Worm (Caenorhabditis elegans) whole organism, L1 larva: ENCODE measurements around the gene D1044.1.
A peak's percentile ranks its signal among the peaks of the same experiment; 100 is the strongest.

ENCODE experiments used
- C04F5.9 ChIP-seq: sonication (generic microtip); optimal IDR thresholded peaks from 2 replicates; lab custom pipeline; 2016; ENCODE audit warnings: missing genetic modification characterization, missing compliant biosample characterization
- F16B12.6 ChIP-seq: fragments of 150-350 bp; optimal IDR thresholded peaks from 2 replicates; lab custom pipeline; 2014; ENCODE audit warnings: missing biosample characterization, missing genetic modification characterization
- aha-1 ChIP-seq: fragments of 150-350 bp; optimal IDR thresholded peaks from 2 replicates; lab custom pipeline; 2014; ENCODE audit warnings: missing biosample characterization, missing genetic modification characterization
- aly-2 ChIP-seq: fragments of 150-350 bp; optimal IDR thresholded peaks from 2 replicates; lab custom pipeline; 2014; ENCODE audit warnings: missing biosample characterization, missing genetic modification characterization
- ceh-8 ChIP-seq: fragments of 200-800 bp; sonication (Bioruptor generic); optimal IDR thresholded peaks from 2 replicates; lab custom pipeline; 2018; ENCODE audit warnings: mild to moderate bottlenecking, missing genetic modification characterization, moderate library complexity, missing compliant biosample characterization
- ceh-82 ChIP-seq, 3 experiments: fragments of 150-350 bp in 1 of 3; sonication (generic microtip) in 2 of 3; optimal IDR thresholded peaks; 2 replicates each; lab custom pipeline; 2014 to 2017; ENCODE audit warnings: missing biosample characterization in 3 of 3, missing genetic modification characterization in 3 of 3
- ceh-90 ChIP-seq: sonication (generic microtip); optimal IDR thresholded peaks from 2 replicates; lab custom pipeline; 2016; ENCODE audit warnings: missing genetic modification characterization, missing compliant biosample characterization
- dsc-1 ChIP-seq: sonication (generic microtip); optimal IDR thresholded peaks from 2 replicates; lab custom pipeline; 2016; ENCODE audit warnings: mild to moderate bottlenecking, missing genetic modification characterization, missing compliant biosample characterization
- efl-1 ChIP-seq, 4 experiments: fragments of 150-350 bp; optimal IDR thresholded peaks in 3 of 4; peaks in 1 of 4; 1 replicate in 1 of 4; 2 replicates in 3 of 4; lab custom pipeline; 2014; ENCODE audit warnings: missing biosample characterization in 2 of 4, missing genetic modification characterization in 2 of 4, missing genetic modification reagents in 2 of 4
- egl-27 ChIP-seq, 2 experiments: fragments of 150-350 bp in 1 of 2; sonication (generic microtip); optimal IDR thresholded peaks; 3 replicates each; lab custom pipeline; 2017 to 2018; ENCODE audit warnings: missing biosample characterization in 2 of 2, missing genetic modification characterization in 2 of 2, missing genetic modification reagents in 2 of 2
- elt-2 ChIP-seq: sonication (generic microtip); optimal IDR thresholded peaks from 2 replicates; lab custom pipeline; 2016; ENCODE audit warnings: missing genetic modification characterization, mild to moderate bottlenecking, inconsistent platforms, missing compliant biosample characterization, missing genetic modification reagents
- elt-3 ChIP-seq, 6 experiments: fragments of 150-350 bp in 1 of 6; sonication (generic microtip); optimal IDR thresholded peaks; 2 replicates each; lab custom pipeline; 2017 to 2018; ENCODE audit warnings: missing biosample characterization in 6 of 6, missing genetic modification characterization in 6 of 6, inconsistent platforms in 1 of 6
- fkh-10 ChIP-seq: sonication (generic microtip); optimal IDR thresholded peaks from 2 replicates; lab custom pipeline; 2017; ENCODE audit warnings: missing biosample characterization, missing genetic modification reagents, missing genetic modification characterization
- fkh-8 ChIP-seq: sonication (generic microtip); optimal IDR thresholded peaks from 2 replicates; lab custom pipeline; 2016; ENCODE audit warnings: mild to moderate bottlenecking, missing genetic modification characterization, missing compliant biosample characterization
- fos-1 ChIP-seq: fragments of 150-350 bp; optimal IDR thresholded peaks from 2 replicates; lab custom pipeline; 2014; ENCODE audit warnings: missing biosample characterization, missing genetic modification characterization
- hlh-4 ChIP-seq: sonication (generic microtip); optimal IDR thresholded peaks from 2 replicates; lab custom pipeline; 2016; ENCODE audit warnings: mild to moderate bottlenecking, missing genetic modification characterization, missing compliant biosample characterization
- hpl-2 ChIP-seq: fragments of 150-350 bp; optimal IDR thresholded peaks from 2 replicates; lab custom pipeline; 2014; ENCODE audit warnings: missing biosample characterization, missing genetic modification reagents, missing genetic modification characterization
- irx-1 ChIP-seq: sonication (generic microtip); optimal IDR thresholded peaks from 2 replicates; lab custom pipeline; 2016; ENCODE audit warnings: missing genetic modification characterization, missing compliant biosample characterization
- lin-13 ChIP-seq: fragments of 150-350 bp; optimal IDR thresholded peaks from 2 replicates; lab custom pipeline; 2014; ENCODE audit warnings: missing biosample characterization, missing genetic modification reagents, missing genetic modification characterization
- lin-14 ChIP-seq: fragments of 200-800 bp; sonication (Bioruptor generic); optimal IDR thresholded peaks from 2 replicates; lab custom pipeline; 2018; ENCODE audit warnings: mild to moderate bottlenecking, missing genetic modification characterization, moderate library complexity, missing compliant biosample characterization
- lin-39 ChIP-seq: fragments of 150-350 bp; optimal IDR thresholded peaks from 2 replicates; lab custom pipeline; 2014; ENCODE audit warnings: missing biosample characterization, missing genetic modification reagents, missing genetic modification characterization
- lir-3 ChIP-seq: sonication (generic microtip); optimal IDR thresholded peaks from 2 replicates; lab custom pipeline; 2016; ENCODE audit warnings: mild to moderate bottlenecking, missing genetic modification characterization, moderate library complexity, missing compliant biosample characterization; ENCODE audit not compliant: poor library complexity
- lsy-2 ChIP-seq, 2 experiments: fragments of 150-350 bp; optimal IDR thresholded peaks; 2 replicates each; lab custom pipeline; 2014; ENCODE audit warnings: missing biosample characterization in 2 of 2, missing genetic modification characterization in 2 of 2
- mab-9 ChIP-seq: fragments of 200-800 bp; sonication (Bioruptor generic); IDR thresholded peaks from 2 replicates; pipeline ENCODE4 v1.3.6; 2022; ENCODE audit warnings: missing genetic modification reagents, missing genetic modification characterization, missing compliant biosample characterization
- mdl-1 ChIP-seq, 2 experiments: fragments of 150-350 bp; optimal IDR thresholded peaks; 2 replicates each; lab custom pipeline; 2014 to 2017; ENCODE audit warnings: missing biosample characterization in 2 of 2, missing genetic modification characterization in 2 of 2, inconsistent platforms in 1 of 2
- mep-1 ChIP-seq: fragments of 150-350 bp; optimal IDR thresholded peaks from 2 replicates; lab custom pipeline; 2014; ENCODE audit warnings: missing biosample characterization, missing genetic modification characterization
- nhr-12 ChIP-seq: sonication (generic microtip); optimal IDR thresholded peaks from 2 replicates; lab custom pipeline; 2017; ENCODE audit warnings: missing biosample characterization, missing genetic modification characterization
- nhr-28 ChIP-seq: fragments of 150-350 bp; optimal IDR thresholded peaks from 2 replicates; lab custom pipeline; 2014; ENCODE audit warnings: missing biosample characterization, missing genetic modification characterization
- nhr-47 ChIP-seq: sonication (generic microtip); optimal IDR thresholded peaks from 2 replicates; lab custom pipeline; 2016; ENCODE audit warnings: mild to moderate bottlenecking, missing genetic modification characterization, moderate library complexity, missing compliant biosample characterization
- nhr-76 ChIP-seq: sonication (generic microtip); optimal IDR thresholded peaks from 2 replicates; lab custom pipeline; 2017; ENCODE audit warnings: missing biosample characterization, missing genetic modification characterization
- nhr-84 ChIP-seq: sonication (generic microtip); optimal IDR thresholded peaks from 2 replicates; lab custom pipeline; 2017; ENCODE audit warnings: missing biosample characterization, missing genetic modification characterization
- nhr-85 ChIP-seq: sonication (generic microtip); peaks from one replicate; lab custom pipeline; 2016; ENCODE audit warnings: missing genetic modification characterization, inconsistent platforms, missing compliant biosample characterization
- nhr-90 ChIP-seq: sonication (generic microtip); optimal IDR thresholded peaks from 2 replicates; lab custom pipeline; 2016; ENCODE audit warnings: mild to moderate bottlenecking, missing genetic modification characterization, missing compliant biosample characterization; ENCODE audit not compliant: poor library complexity
- pqm-1 ChIP-seq: sonication (generic microtip); optimal IDR thresholded peaks from 3 replicates; lab custom pipeline; 2017; ENCODE audit warnings: missing biosample characterization, missing genetic modification characterization
- rnt-1 ChIP-seq: sonication (generic microtip); optimal IDR thresholded peaks from 2 replicates; lab custom pipeline; 2016; ENCODE audit warnings: mild to moderate bottlenecking, missing genetic modification characterization, moderate library complexity, missing compliant biosample characterization
- skn-1 ChIP-seq: fragments of 150-350 bp; optimal IDR thresholded peaks from 2 replicates; lab custom pipeline; 2014; ENCODE audit warnings: missing biosample characterization, missing genetic modification characterization
- snpc-4 ChIP-seq: fragments of 150-350 bp; optimal IDR thresholded peaks from 2 replicates; lab custom pipeline; 2014; ENCODE audit warnings: missing biosample characterization, missing genetic modification characterization
- sptf-1 ChIP-seq: fragments of 150-350 bp; optimal IDR thresholded peaks from 2 replicates; lab custom pipeline; 2014; ENCODE audit warnings: missing biosample characterization, missing genetic modification characterization
- sup-37 ChIP-seq: fragments of 200-800 bp; sonication (Bioruptor generic); optimal IDR thresholded peaks from 2 replicates; lab custom pipeline; 2018; ENCODE audit warnings: mild to moderate bottlenecking, missing genetic modification characterization, missing compliant biosample characterization
- swsn-7 ChIP-seq: sonication (generic microtip); optimal IDR thresholded peaks from 2 replicates; lab custom pipeline; 2016; ENCODE audit warnings: missing genetic modification characterization, missing compliant biosample characterization
- tbx-2 ChIP-seq: sonication (generic microtip); optimal IDR thresholded peaks from 2 replicates; lab custom pipeline; 2016; ENCODE audit warnings: missing genetic modification characterization, missing compliant biosample characterization
- tlp-1 ChIP-seq: fragments of 150-350 bp; optimal IDR thresholded peaks from 2 replicates; lab custom pipeline; 2014; ENCODE audit warnings: missing biosample characterization, missing genetic modification characterization
- unc-130 ChIP-seq: fragments of 150-350 bp; optimal IDR thresholded peaks from 2 replicates; lab custom pipeline; 2017; ENCODE audit warnings: missing biosample characterization, missing genetic modification characterization, inconsistent platforms
- unc-86 ChIP-seq: sonication (generic microtip); optimal IDR thresholded peaks from 2 replicates; lab custom pipeline; 2016; ENCODE audit warnings: missing genetic modification characterization, missing compliant biosample characterization
- unc-98 ChIP-seq: fragments of 200-800 bp; sonication (Bioruptor generic); IDR thresholded peaks from 2 replicates; pipeline ENCODE4 v1.3.6; 2022; ENCODE audit warnings: missing genetic modification characterization, missing compliant biosample characterization
- vab-15 ChIP-seq: sonication (generic microtip); optimal IDR thresholded peaks from 2 replicates; lab custom pipeline; 2017; ENCODE audit warnings: missing genotype, mild to moderate bottlenecking, missing genetic modification characterization, missing compliant biosample characterization
- xbp-1 ChIP-seq: sonication (generic microtip); optimal IDR thresholded peaks from 2 replicates; lab custom pipeline; 2016; ENCODE audit warnings: missing genetic modification characterization, missing compliant biosample characterization
- zag-1 ChIP-seq: fragments of 150-350 bp; optimal IDR thresholded peaks from 2 replicates; lab custom pipeline; 2014; ENCODE audit warnings: missing biosample characterization, missing genetic modification characterization
- zip-4 ChIP-seq: fragments of 200-800 bp; sonication (Bioruptor generic); optimal IDR thresholded peaks from 2 replicates; lab custom pipeline; 2018; ENCODE audit warnings: mild to moderate bottlenecking, missing genetic modification characterization, moderate library complexity, missing compliant biosample characterization

Gene D1044.1

DNA sequence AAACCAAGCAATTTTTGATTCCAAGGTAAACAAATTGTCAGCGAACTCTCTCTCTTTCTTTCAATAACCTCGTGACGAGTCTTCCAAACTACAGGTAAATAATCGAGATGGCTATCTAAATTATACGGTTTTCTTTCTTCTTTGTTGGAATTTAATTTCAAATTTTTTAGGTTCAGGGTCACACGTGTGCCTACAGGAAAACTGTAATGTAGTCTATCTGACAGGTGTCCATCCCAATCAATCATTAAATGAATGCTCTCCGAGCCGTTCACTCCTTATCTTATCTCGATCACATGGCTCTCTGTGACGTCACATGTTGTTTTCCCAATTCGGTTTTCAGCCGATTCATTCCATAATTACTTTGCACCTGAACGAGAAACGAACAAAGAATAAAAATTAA, 9.0 kb downstream of the D1044.1 start (continued):
- peak in 1 of 2 experiments; percentile 32 for TF ChIP-seq mdl-1 (tag; optimal IDR thresholded peaks at IDR 0.05; lab: Kevin White, UChicago)
- no peak for TF ChIP-seq C04F5.9 (tag; lab: Kevin White, UChicago)
- no peak for TF ChIP-seq sup-37
- TF ChIP-seq dsc-1 (tag; lab: Kevin White, UChicago) = no peak

ce11 chrIII:5554884-5555500, 10.9 kb downstream of the D1044.1 start, which contains the start of the genes nmad-1 and hach-1:
nmad-1 (minus strand) TSS chrIII:5554934.
hach-1 (plus strand) TSS chrIII:5555450.
- TF ChIP-seq zag-1 (tag; lab: Kevin White, UChicago) = no peak
- peak; percentile 69 to 73 for TF ChIP-seq lsy-2 (tag; optimal IDR thresholded peaks at IDR 0.05; lab: Kevin White, UChicago)
- peak; percentile 81 for TF ChIP-seq lin-14 (GFP tag; lab: Kevin White, UChicago)
- TF ChIP-seq aha-1 (tag; lab: Kevin White, UChicago) = no peak
- peak; percentile 56 for TF ChIP-seq irx-1 (tag; lab: Kevin White, UChicago)
- no peak for TF ChIP-seq sup-37
- TF ChIP-seq sptf-1 (tag; lab: Kevin White, UChicago) = no peak
- peak; percentile 52 for TF ChIP-seq skn-1 (tag; lab: Kevin White, UChicago)
- TF ChIP-seq ceh-8 (GFP tag; lab: Kevin White, UChicago) = peak; percentile 74
- TF ChIP-seq nhr-85 = peak; percentile 89
- TF ChIP-seq mab-9 (GFP tag; lab: Robert Waterston, UW) = no peak
- TF ChIP-seq unc-98 (GFP tag; lab: Robert Waterston, UW) = no peak
- no peak for TF ChIP-seq ceh-90 (tag; lab: Kevin White, UChicago)
- TF ChIP-seq F16B12.6 = peak; percentile 24
- TF ChIP-seq fkh-8 (tag; lab: Kevin White, UChicago) = peak; percentile 23
- no peak for TF ChIP-seq fos-1
- TF ChIP-seq elt-3 (tag; optimal IDR thresholded peaks at IDR 0.05; lab: Kevin White, UChicago) = peak in 1 of 6 experiments; percentile 61
- TF ChIP-seq unc-86 (tag; lab: Kevin White, UChicago) = peak; percentile 68
- no peak for TF ChIP-seq tlp-1 (tag; lab: Kevin White, UChicago)
- TF ChIP-seq nhr-90 (tag; lab: Kevin White, UChicago) = peak; percentile 78
- TF ChIP-seq pqm-1 (tag; lab: Kevin White, UChicago) = no peak
- peak; percentile 75 for TF ChIP-seq mep-1 (tag; lab: Kevin White, UChicago)
- peak; percentile 75 for TF ChIP-seq snpc-4 (tag; lab: Kevin White, UChicago)
- TF ChIP-seq dsc-1 (tag; lab: Kevin White, UChicago) = peak; percentile 90
- TF ChIP-seq zip-4 (GFP tag; lab: Kevin White, UChicago) = peak; percentile 58
- TF ChIP-seq hpl-2 (GFP tag; lab: Kevin White, UChicago) = no peak
- peak; percentile 84 for TF ChIP-seq swsn-7 (tag; lab: Kevin White, UChicago)
- peak; percentile 80 for TF ChIP-seq nhr-47 (tag; lab: Kevin White, UChicago)
- peak; percentile 7 for TF ChIP-seq vab-15 (tag; lab: Kevin White, UChicago)
- peak; percentile 72 for TF ChIP-seq unc-130
- no peak for TF ChIP-seq fkh-10 (GFP tag; lab: Kevin White, UChicago)
- TF ChIP-seq efl-1 (optimal IDR thresholded peaks at IDR 0.05; lab: Kevin White, UChicago) = peak; percentile 56 to 74
- TF ChIP-seq efl-1 (GFP tag; optimal IDR thresholded peaks at IDR 0.05 in 1 of 2; lab: Kevin White, UChicago) = peak; percentile 46 to 97
- TF ChIP-seq nhr-12 (tag; lab: Kevin White, UChicago) = no peak
- TF ChIP-seq tbx-2 (tag; lab: Kevin White, UChicago) = peak; percentile 72
- TF ChIP-seq lin-13 (GFP tag; lab: Kevin White, UChicago) = peak; percentile 38
- TF ChIP-seq lin-39 (tag; lab: Kevin White, UChicago) = peak; percentile 69
- no peak for TF ChIP-seq nhr-28
- peak; percentile 83 for TF ChIP-seq rnt-1 (tag; lab: Kevin White, UChicago)
- TF ChIP-seq xbp-1 (tag; lab: Kevin White, UChicago) = peak; percentile 82
- TF ChIP-seq egl-27 (tag; optimal IDR thresholded peaks at IDR 0.05; lab: Kevin White, UChicago) = no peak
- peak; percentile 64 for TF ChIP-seq elt-2 (tag; lab: Kevin White, UChicago)
- TF ChIP-seq hlh-4 (tag; lab: Kevin White, UChicago) = no peak
- TF ChIP-seq C04F5.9 (tag; lab: Kevin White, UChicago) = peak; percentile 27
- TF ChIP-seq aly-2 (tag; lab: Kevin White, UChicago) = no peak
- TF ChIP-seq nhr-84 (tag; lab: Kevin White, UChicago) = no peak
- peak in 1 of 2 experiments; percentile 43 for TF ChIP-seq mdl-1 (tag; optimal IDR thresholded peaks at IDR 0.05; lab: Kevin White, UChicago)
- no peak for TF ChIP-seq nhr-76 (tag; lab: Kevin White, UChicago)
- TF ChIP-seq ceh-82 (tag; optimal IDR thresholded peaks at IDR 0.05; lab: Kevin White, UChicago) = peak; percentile 42 to 81 (median 63)
- peak; percentile 67 for TF ChIP-seq lir-3 (tag; lab: Kevin White, UChicago)
